Worm (Caenorhabditis elegans) whole organism, L2 larva: ENCODE results near the gene C55C3.1.
A peak's percentile ranks its signal among the peaks of the same experiment; 100 is the strongest.

Experiments used
- C34F6.9 ChIP-seq: fragments of 150-350 bp; optimal IDR thresholded peaks from 2 replicates; lab custom pipeline; 2014; ENCODE audit warnings: missing biosample characterization, missing genetic modification characterization
- F13H6.1 ChIP-seq: sonication (generic microtip); optimal IDR thresholded peaks from 2 replicates; lab custom pipeline; 2016; ENCODE audit warnings: missing genetic modification characterization, missing compliant biosample characterization
- R02D3.7 ChIP-seq: fragments of 150-350 bp; optimal IDR thresholded peaks from 2 replicates; lab custom pipeline; 2014; ENCODE audit warnings: missing biosample characterization, missing genetic modification characterization
- Y55F3AM.14 ChIP-seq: fragments of 200-800 bp; sonication (Bioruptor generic); optimal IDR thresholded peaks from 2 replicates; lab custom pipeline; 2018; ENCODE audit warnings: mild to moderate bottlenecking, missing genetic modification characterization, missing compliant biosample characterization
- ZK546.5 ChIP-seq: sonication (generic microtip); optimal IDR thresholded peaks from 2 replicates; lab custom pipeline; 2017; ENCODE audit warnings: missing biosample characterization, missing genetic modification characterization
- aly-2 ChIP-seq: fragments of 150-350 bp; optimal IDR thresholded peaks from 2 replicates; lab custom pipeline; 2014; ENCODE audit warnings: missing biosample characterization, missing genetic modification characterization
- ama-1 ChIP-seq: fragments of 150-350 bp; optimal IDR thresholded peaks from 2 replicates; lab custom pipeline; 2018; ENCODE audit warnings: inconsistent platforms
- blmp-1 ChIP-seq: sonication (generic microtip); optimal IDR thresholded peaks from 2 replicates; lab custom pipeline; 2017; ENCODE audit warnings: missing genetic modification characterization, mild to moderate bottlenecking, missing compliant biosample characterization, antibody characterized with exemption, moderate library complexity; ENCODE audit not compliant: insufficient read depth
- ceh-16 ChIP-seq: fragments of 150-350 bp; optimal IDR thresholded peaks from 2 replicates; lab custom pipeline; 2014; ENCODE audit warnings: missing biosample characterization, missing genetic modification characterization
- ceh-82 ChIP-seq: fragments of 150-350 bp; optimal IDR thresholded peaks from 2 replicates; lab custom pipeline; 2014; ENCODE audit warnings: missing biosample characterization, missing genetic modification characterization
- crh-2 ChIP-seq: sonication (generic microtip); optimal IDR thresholded peaks from 2 replicates; lab custom pipeline; 2017; ENCODE audit warnings: missing biosample characterization, missing genetic modification characterization
- dmd-4 ChIP-seq: sonication (generic microtip); optimal IDR thresholded peaks from 2 replicates; lab custom pipeline; 2017; ENCODE audit warnings: missing biosample characterization, missing genetic modification characterization
- egl-27 ChIP-seq: sonication (generic microtip); optimal IDR thresholded peaks from 3 replicates; lab custom pipeline; 2017; ENCODE audit warnings: missing biosample characterization, missing genetic modification reagents, missing genetic modification characterization
- elt-1 ChIP-seq: fragments of 150-350 bp; optimal IDR thresholded peaks from 2 replicates; lab custom pipeline; 2014; ENCODE audit warnings: missing biosample characterization, missing genetic modification characterization
- elt-3 ChIP-seq: sonication (generic microtip); optimal IDR thresholded peaks from 2 replicates; lab custom pipeline; 2017; ENCODE audit warnings: missing biosample characterization, missing genetic modification characterization
- fos-1 ChIP-seq: fragments of 150-350 bp; optimal IDR thresholded peaks from 2 replicates; lab custom pipeline; 2014; ENCODE audit warnings: missing biosample characterization, missing genetic modification characterization
- gmeb-1 ChIP-seq: fragments of 150-350 bp; optimal IDR thresholded peaks from 2 replicates; lab custom pipeline; 2014; ENCODE audit warnings: missing biosample characterization, missing genetic modification characterization
- lin-11 ChIP-seq: fragments of 150-350 bp; sonication (generic microtip); optimal IDR thresholded peaks from 2 replicates; lab custom pipeline; 2014; ENCODE audit warnings: missing biosample characterization, missing genetic modification characterization, inconsistent platforms, mixed read lengths
- lin-13 ChIP-seq: fragments of 150-350 bp; optimal IDR thresholded peaks from 2 replicates; lab custom pipeline; 2014; ENCODE audit warnings: missing biosample characterization, missing genetic modification reagents, missing genetic modification characterization
- lin-39 ChIP-seq: fragments of 150-350 bp; optimal IDR thresholded peaks from 2 replicates; lab custom pipeline; 2014; ENCODE audit warnings: missing biosample characterization, missing genetic modification reagents, missing genetic modification characterization
- lsy-2 ChIP-seq, 2 experiments: fragments of 150-350 bp in 1 of 2; sonication (generic microtip) in 1 of 2; optimal IDR thresholded peaks; 2 replicates each; lab custom pipeline; 2014 to 2017; ENCODE audit warnings: missing biosample characterization in 2 of 2, missing genetic modification characterization in 2 of 2
- mab-5 ChIP-seq: fragments of 150-350 bp; optimal IDR thresholded peaks from 2 replicates; lab custom pipeline; 2014; ENCODE audit warnings: missing biosample characterization, missing genetic modification characterization
- mbf-1 ChIP-seq: sonication (generic microtip); optimal IDR thresholded peaks from 2 replicates; lab custom pipeline; 2017; ENCODE audit warnings: missing biosample characterization, missing genetic modification characterization
- mdl-1 ChIP-seq, 2 experiments: fragments of 150-350 bp in 1 of 2; sonication (generic microtip) in 1 of 2; optimal IDR thresholded peaks; 2 replicates each; lab custom pipeline; 2017; ENCODE audit warnings: missing biosample characterization in 2 of 2, missing genetic modification characterization in 2 of 2
- nhr-10 ChIP-seq: sonication (generic microtip); optimal IDR thresholded peaks from 2 replicates; lab custom pipeline; 2017; ENCODE audit warnings: missing biosample characterization, missing genetic modification characterization
- nhr-11 ChIP-seq: fragments of 150-350 bp; optimal IDR thresholded peaks from 2 replicates; lab custom pipeline; 2014; ENCODE audit warnings: missing biosample characterization, missing genetic modification characterization
- nhr-129 ChIP-seq: fragments of 150-350 bp; optimal IDR thresholded peaks from 2 replicates; lab custom pipeline; 2014; ENCODE audit warnings: missing biosample characterization, missing genetic modification characterization
- nhr-21 ChIP-seq: fragments of 150-350 bp; optimal IDR thresholded peaks from 2 replicates; lab custom pipeline; 2014; ENCODE audit warnings: missing biosample characterization, missing genetic modification characterization
- nhr-23 ChIP-seq: fragments of 150-350 bp; optimal IDR thresholded peaks from 2 replicates; lab custom pipeline; 2014; ENCODE audit warnings: missing biosample characterization, missing genetic modification reagents, missing genetic modification characterization
- nhr-237 ChIP-seq: fragments of 150-350 bp; optimal IDR thresholded peaks from 2 replicates; lab custom pipeline; 2014; ENCODE audit warnings: missing biosample characterization, missing genetic modification characterization
- nhr-25 ChIP-seq: fragments of 150-350 bp; sonication (generic microtip); optimal IDR thresholded peaks from 3 replicates; lab custom pipeline; 2014; ENCODE audit warnings: missing biosample characterization, missing genetic modification characterization
- nhr-6 ChIP-seq: fragments of 150-350 bp; optimal IDR thresholded peaks from 2 replicates; lab custom pipeline; 2014; ENCODE audit warnings: missing biosample characterization, missing genetic modification characterization
- nhr-77 ChIP-seq: fragments of 150-350 bp; optimal IDR thresholded peaks from 2 replicates; lab custom pipeline; 2014; ENCODE audit warnings: missing biosample characterization, missing genetic modification characterization
- peb-1 ChIP-seq: fragments of 150-350 bp; optimal IDR thresholded peaks from 2 replicates; lab custom pipeline; 2014; ENCODE audit warnings: missing biosample characterization, missing genetic modification characterization
- sem-4 ChIP-seq: fragments of 150-350 bp; optimal IDR thresholded peaks from 2 replicates; lab custom pipeline; 2014; ENCODE audit warnings: missing biosample characterization, missing genetic modification reagents, missing genetic modification characterization
- skn-1 ChIP-seq: sonication (generic microtip); optimal IDR thresholded peaks from 2 replicates; lab custom pipeline; 2017; ENCODE audit warnings: missing biosample characterization, missing genetic modification characterization
- sma-3 ChIP-seq: sonication (generic microtip); optimal IDR thresholded peaks from 2 replicates; lab custom pipeline; 2016; ENCODE audit warnings: missing genetic modification reagents, missing genetic modification characterization, missing compliant biosample characterization
- sma-9 ChIP-seq, 2 experiments: fragments of 150-350 bp in 1 of 2; sonication (generic microtip) in 1 of 2; optimal IDR thresholded peaks; 2 replicates each; lab custom pipeline; 2014 to 2016; ENCODE audit warnings: missing genetic modification characterization in 2 of 2, mild to moderate bottlenecking in 1 of 2, missing biosample characterization in 1 of 2, missing compliant biosample characterization in 1 of 2, missing genetic modification reagents in 1 of 2, moderate library complexity in 1 of 2
- snpc-4 ChIP-seq: fragments of 150-350 bp; optimal IDR thresholded peaks from 2 replicates; lab custom pipeline; 2014; ENCODE audit warnings: missing biosample characterization, missing genetic modification characterization
- unc-39 ChIP-seq: fragments of 150-350 bp; optimal IDR thresholded peaks from 2 replicates; lab custom pipeline; 2014; ENCODE audit warnings: missing biosample characterization, missing genetic modification characterization
- unc-55 ChIP-seq: fragments of 150-350 bp; sonication (generic microtip); optimal IDR thresholded peaks from 3 replicates; lab custom pipeline; 2014; ENCODE audit warnings: missing biosample characterization, missing genetic modification reagents, missing genetic modification characterization
- unc-62 ChIP-seq: fragments of 150-350 bp; optimal IDR thresholded peaks from 2 replicates; lab custom pipeline; 2014; ENCODE audit warnings: missing biosample characterization, missing genetic modification reagents, missing genetic modification characterization
- zag-1 ChIP-seq: fragments of 150-350 bp; optimal IDR thresholded peaks from 2 replicates; lab custom pipeline; 2014; ENCODE audit warnings: missing biosample characterization, missing genetic modification characterization
- ztf-1 ChIP-seq: fragments of 200-800 bp; sonication (Bioruptor generic); conservative IDR thresholded peaks from 2 replicates; pipeline ENCODE4 v1.3.6; 2022; ENCODE audit warnings: missing genetic modification characterization, missing compliant biosample characterization
- ztf-11 ChIP-seq: sonication (generic microtip); optimal IDR thresholded peaks from 2 replicates; lab custom pipeline; 2017; ENCODE audit warnings: missing biosample characterization, missing genetic modification characterization
- ztf-4 ChIP-seq: fragments of 150-350 bp; optimal IDR thresholded peaks from 2 replicates; lab custom pipeline; 2014; ENCODE audit warnings: missing biosample characterization, missing genetic modification characterization

Gene C55C3.1

ce11 chrIV:5723659-5724058 is 14.8 kb downstream of the C55C3.1 start:
- no peak for TF ChIP-seq lin-39 (tag; lab: Kevin White, UChicago)
- TF ChIP-seq sem-4 (tag; lab: Kevin White, UChicago), result no peak
- no peak for TF ChIP-seq elt-1 (tag; lab: Kevin White, UChicago)
- TF ChIP-seq nhr-21 (tag; lab: Kevin White, UChicago), result no peak
- TF ChIP-seq mbf-1 (tag; lab: Kevin White, UChicago), result no peak
- TF ChIP-seq nhr-25 (tag; lab: Kevin White, UChicago), result no peak
- TF ChIP-seq ceh-16 (tag; lab: Kevin White, UChicago), result no peak
- TF ChIP-seq elt-3, result no peak
- no peak for TF ChIP-seq crh-2 (tag; lab: Kevin White, UChicago)
- no peak for TF ChIP-seq nhr-129 (tag; lab: Kevin White, UChicago)
- no peak for TF ChIP-seq nhr-10 (tag; lab: Kevin White, UChicago)
- TF ChIP-seq lin-13 (GFP tag; lab: Kevin White, UChicago), result no peak
- no peak for TF ChIP-seq ztf-4 (tag; lab: Kevin White, UChicago)
- TF ChIP-seq aly-2 (tag; lab: Kevin White, UChicago), result no peak
- TF ChIP-seq unc-39 (tag; lab: Kevin White, UChicago), result no peak
- TF ChIP-seq nhr-6, result no peak
- TF ChIP-seq ama-1 (lab: Kevin White, UChicago), result no peak
- TF ChIP-seq R02D3.7 (tag; lab: Kevin White, UChicago), result no peak
- TF ChIP-seq, all 48 proteins: peak for 0

ce11 chrIV:5725300-5725699 is 16.4 kb downstream of the C55C3.1 start, which contains the start of gene H35B03.1:
H35B03.1 (plus strand) TSS chrIV:5725600.
- TF ChIP-seq lin-11 (tag; lab: Kevin White, UChicago) (no peak), nhr-237 (tag; lab: Kevin White, UChicago) (no peak), ceh-16 (tag; lab: Kevin White, UChicago) (no peak), ztf-1 (GFP tag; lab: Robert Waterston, UW) (no peak), lin-13 (GFP tag; lab: Kevin White, UChicago) (no peak)

- TF ChIP-seq mbf-1 (tag; lab: Kevin White, UChicago) (no peak), fos-1 (peak; percentile 11), unc-62 (GFP tag; lab: Kevin White, UChicago) (no peak), lsy-2 (tag; optimal IDR thresholded peaks at IDR 0.05; lab: Kevin White, UChicago) (peak; percentile 64 to 88), lin-39 (tag; lab: Kevin White, UChicago) (no peak), ama-1 (lab: Kevin White, UChicago) (no peak), nhr-21 (tag; lab: Kevin White, UChicago) (peak; percentile 34), zag-1 (tag; lab: Kevin White, UChicago) (no peak), ztf-11 (tag; lab: Kevin White, UChicago) (no peak), unc-55 (GFP tag; lab: Kevin White, UChicago) (peak; percentile 90), C34F6.9 (peak; percentile 73), nhr-11 (tag; lab: Kevin White, UChicago) (no peak), aly-2 (tag; lab: Kevin White, UChicago) (no peak), unc-39 (tag; lab: Kevin White, UChicago) (no peak), crh-2 (tag; lab: Kevin White, UChicago) (peak; percentile 70), ceh-82 (no peak), sma-3 (GFP tag; lab: Kevin White, UChicago) (peak; percentile 53), nhr-25 (tag; lab: Kevin White, UChicago) (peak; percentile 69), mab-5 (tag; lab: Kevin White, UChicago) (peak; percentile 24), sem-4 (tag; lab: Kevin White, UChicago) (no peak), dmd-4 (tag; lab: Kevin White, UChicago) (no peak), snpc-4 (tag; lab: Kevin White, UChicago) (peak; percentile 36), nhr-129 (tag; lab: Kevin White, UChicago) (peak; percentile 50), lin-13 (GFP tag; lab: Kevin White, UChicago) (peak; percentile 51), peb-1 (no peak), ceh-16 (tag; lab: Kevin White, UChicago) (no peak), gmeb-1 (peak; percentile 98), sma-9 (GFP tag; optimal IDR thresholded peaks at IDR 0.05; lab: Kevin White, UChicago) (peak; percentile 47), sma-9 (tag; optimal IDR thresholded peaks at IDR 0.05; lab: Kevin White, UChicago) (no peak), mdl-1 (tag; optimal IDR thresholded peaks at IDR 0.05; lab: Kevin White, UChicago) (no peak), nhr-77 (no peak), ztf-4 (tag; lab: Kevin White, UChicago) (no peak), skn-1 (tag; lab: Kevin White, UChicago) (no peak), ZK546.5 (tag; lab: Kevin White, UChicago) (no peak), Y55F3AM.14 (GFP tag; lab: Kevin White, UChicago) (no peak), nhr-23 (tag; lab: Kevin White, UChicago) (no peak), egl-27 (tag; lab: Kevin White, UChicago) (no peak), nhr-10 (tag; lab: Kevin White, UChicago) (no peak), elt-1 (tag; lab: Kevin White, UChicago) (no peak), blmp-1 (tag; lab: Kevin White, UChicago) (no peak), ztf-1 (GFP tag; lab: Robert Waterston, UW) (no peak), nhr-237 (tag; lab: Kevin White, UChicago) (no peak), R02D3.7 (tag; lab: Kevin White, UChicago) (peak; percentile 97), F13H6.1 (tag; lab: Kevin White, UChicago) (peak; percentile 36), elt-3 (no peak), nhr-6 (peak; percentile 24)
Observed at ce11 chrIV:5731597-5731996, 22.7 kb downstream of the C55C3.1 start, which contains the start of gene H35B03.2. H35B03.2 (minus strand) TSS chrIV:5731674.
